Worm (Caenorhabditis elegans) whole organism, late embryonic: ENCODE results near the gene C25G6.1.

Source experiments
- che-1 ChIP-seq: sonication (generic microtip); optimal IDR thresholded peaks from 2 replicates; lab custom pipeline; 2016; ENCODE audit warnings: mild to moderate bottlenecking, missing genetic modification characterization, missing compliant biosample characterization
- fkh-6 ChIP-seq: sonication (generic microtip); optimal IDR thresholded peaks from 2 replicates; lab custom pipeline; 2016; ENCODE audit warnings: missing genetic modification characterization, missing compliant biosample characterization
- unc-55 ChIP-seq: sonication (generic microtip); optimal IDR thresholded peaks from 2 replicates; lab custom pipeline; 2017; ENCODE audit warnings: missing biosample characterization, missing genetic modification reagents, missing genetic modification characterization

ce11 chrX:1272539-1272938 lies 1.8 kb downstream of the C25G6.1 start, which contains the start of gene C52B11.5:
- TF ChIP-seq fkh-6 = no peak
- TF ChIP-seq unc-55 (GFP tag; lab: Kevin White, UChicago) = no peak
- TF ChIP-seq che-1 (tag; lab: Kevin White, UChicago) = no peak
